Worm (Caenorhabditis elegans): Measurements from ENCODE around the gene T22F3.2.

ce11 chrV:3613042-3613441 lies 26.6 kb downstream of the T22F3.2 start:
- TF ChIP-seq nfya-1 (tag; optimal IDR thresholded peaks at IDR 0.05; ENCODE audit: borderline replicate concordance, insufficient read depth) (no peak), bed-1 (GFP tag; IDR thresholded peaks at IDR 0.05) (no peak), F33H1.4 (GFP tag; IDR thresholded peaks at IDR 0.05) (no peak), F49E8.2 (tag; optimal IDR thresholded peaks at IDR 0.05; ENCODE audit: insufficient read depth) (no peak), snpc-4 (GFP tag; optimal IDR thresholded peaks at IDR 0.05) (no peak), snpc-4 (tag; optimal IDR thresholded peaks at IDR 0.05) (no peak), Y95B8A.8 (GFP tag; IDR thresholded peaks at IDR 0.05) (no peak), pha-4 (tag; optimal IDR thresholded peaks at IDR 0.05) (no peak), ama-1 (optimal IDR thresholded peaks at IDR 0.05) (no peak), ama-1 (GFP tag; optimal IDR thresholded peaks at IDR 0.05) (no peak), nhr-90 (tag; optimal IDR thresholded peaks at IDR 0.05) (no peak)

Data from whole organism, young adult.